Worm (Caenorhabditis elegans) whole organism, L1 larva: ENCODE results near the gene ZK643.2.

ENCODE experiments used
- C04F5.9 ChIP-seq: sonication (generic microtip); optimal IDR thresholded peaks from 2 replicates; lab custom pipeline; 2016; ENCODE audit warnings: missing genetic modification characterization, missing compliant biosample characterization
- aly-2 ChIP-seq: fragments of 150-350 bp; optimal IDR thresholded peaks from 2 replicates; lab custom pipeline; 2014; ENCODE audit warnings: missing biosample characterization, missing genetic modification characterization
- ceh-88 ChIP-seq: fragments of 200-800 bp; sonication (Bioruptor generic); IDR thresholded peaks from 2 replicates; pipeline ENCODE4 v1.3.6; 2022; ENCODE audit warnings: missing genetic modification characterization, missing compliant biosample characterization
- dpl-1 ChIP-seq, 3 experiments: fragments of 150-350 bp in 2 of 3; sonication (generic microtip) in 1 of 3; optimal IDR thresholded peaks; 2 replicates each; lab custom pipeline; 2014 to 2017; ENCODE audit warnings: missing biosample characterization in 3 of 3, missing genetic modification characterization in 3 of 3, missing genetic modification reagents in 3 of 3
- elt-2 ChIP-seq: sonication (generic microtip); optimal IDR thresholded peaks from 2 replicates; lab custom pipeline; 2016; ENCODE audit warnings: missing genetic modification characterization, mild to moderate bottlenecking, inconsistent platforms, missing compliant biosample characterization, missing genetic modification reagents
- lin-15B ChIP-seq: fragments of 150-350 bp; sonication (generic microtip); optimal IDR thresholded peaks from 3 replicates; lab custom pipeline; 2014; ENCODE audit warnings: missing biosample characterization, missing genetic modification characterization
- lin-39 ChIP-seq: fragments of 150-350 bp; optimal IDR thresholded peaks from 2 replicates; lab custom pipeline; 2014; ENCODE audit warnings: missing biosample characterization, missing genetic modification reagents, missing genetic modification characterization
- mdl-1 ChIP-seq, 2 experiments: fragments of 150-350 bp; optimal IDR thresholded peaks; 2 replicates each; lab custom pipeline; 2014 to 2017; ENCODE audit warnings: missing biosample characterization in 2 of 2, missing genetic modification characterization in 2 of 2, inconsistent platforms in 1 of 2
- nhr-237 ChIP-seq: fragments of 150-350 bp; optimal IDR thresholded peaks from 2 replicates; lab custom pipeline; 2014; ENCODE audit warnings: missing biosample characterization, missing genetic modification characterization

ce11 chrIII:8964684-8965283 lies 8.4 kb downstream of the ZK643.2 start:
- TF ChIP-seq lin-15B (tag; lab: Kevin White, UChicago) (no peak), elt-2 (tag; lab: Kevin White, UChicago) (no peak), C04F5.9 (tag; lab: Kevin White, UChicago) (no peak), ceh-88 (GFP tag; lab: Robert Waterston, UW) (no peak), lin-39 (no peak), mdl-1 (tag; optimal IDR thresholded peaks at IDR 0.05; lab: Kevin White, UChicago) (no peak), dpl-1 (GFP tag; optimal IDR thresholded peaks at IDR 0.05; lab: Kevin White, UChicago) (no peak), aly-2 (tag; lab: Kevin White, UChicago) (no peak), nhr-237 (no peak)
